Fruit fly (Drosophila melanogaster) whole organism, embryonic: Measurements from ENCODE around the gene Hgsnat.
A peak's percentile ranks its signal among the peaks of the same experiment; 100 is the strongest.

ENCODE experiments used
- Asciz ChIP-seq: fragments of 200-800 bp; sonication (Bioruptor generic); optimal IDR thresholded peaks from 2 replicates; lab custom pipeline; 2017; ENCODE audit warnings: missing biosample characterization, mild to moderate bottlenecking, missing genetic modification characterization, missing genetic modification reagents
- Atf-2 ChIP-seq: fragments of 200-800 bp; sonication (Bioruptor generic); optimal IDR thresholded peaks from 2 replicates; lab custom pipeline; 2016; ENCODE audit warnings: missing biosample characterization, missing genetic modification characterization
- CG10274 ChIP-seq: fragments of 200-800 bp; sonication (Bioruptor generic); optimal IDR thresholded peaks from 3 replicates; lab custom pipeline; 2017; ENCODE audit warnings: missing biosample characterization, mild to moderate bottlenecking, missing genetic modification characterization
- CG10462 ChIP-seq: fragments of 200-800 bp; sonication (Bioruptor generic); optimal IDR thresholded peaks from 2 replicates; lab custom pipeline; 2016; ENCODE audit warnings: missing biosample characterization, missing genetic modification characterization
- CG10565 ChIP-seq: fragments of 200-800 bp; sonication (Bioruptor generic); optimal IDR thresholded peaks from 3 replicates; lab custom pipeline; 2016; ENCODE audit warnings: missing biosample characterization, mild to moderate bottlenecking, missing genetic modification characterization
- CG11504 ChIP-seq: fragments of 200-800 bp; sonication (Bioruptor generic); optimal IDR thresholded peaks from 3 replicates; lab custom pipeline; 2019; ENCODE audit warnings: missing biosample characterization, mild to moderate bottlenecking, missing genetic modification characterization, moderate library complexity
- CG11695 ChIP-seq: fragments of 200-800 bp; sonication (Bioruptor generic); IDR thresholded peaks from 3 replicates; pipeline ENCODE4 v1.3.6; 2022; ENCODE audit warnings: missing biosample characterization, missing genetic modification characterization
- CG12769 ChIP-seq: fragments of 200-800 bp; sonication (Bioruptor generic); optimal IDR thresholded peaks from 2 replicates; lab custom pipeline; 2019; ENCODE audit warnings: missing biosample characterization, mild to moderate bottlenecking, missing genetic modification characterization, moderate library complexity
- CG12942 ChIP-seq: fragments of 200-800 bp; sonication (Bioruptor generic); optimal IDR thresholded peaks from 3 replicates; lab custom pipeline; 2016; ENCODE audit warnings: missing biosample characterization, missing genetic modification characterization
- CG13424 ChIP-seq: fragments of 200-800 bp; sonication (Bioruptor generic); optimal IDR thresholded peaks from 2 replicates; lab custom pipeline; 2019; ENCODE audit warnings: missing biosample characterization, mild to moderate bottlenecking, missing genetic modification characterization, moderate library complexity
- CG14014 ChIP-seq: fragments of 200-800 bp; sonication (Bioruptor generic); IDR thresholded peaks from 2 replicates; pipeline ENCODE4 v1.3.6; 2022; ENCODE audit warnings: missing biosample characterization, missing genetic modification characterization
- CG14965 ChIP-seq: fragments of 200-800 bp; sonication (Bioruptor generic); optimal IDR thresholded peaks from 2 replicates; lab custom pipeline; 2016; ENCODE audit warnings: missing biosample characterization, missing genetic modification characterization, borderline replicate concordance
- CG15269 ChIP-seq: fragments of 200-800 bp; sonication (Bioruptor generic); optimal IDR thresholded peaks from 2 replicates; lab custom pipeline; 2018; ENCODE audit warnings: missing biosample characterization, mild to moderate bottlenecking, missing genetic modification characterization, moderate library complexity
- CG1529 ChIP-seq: fragments of 200-800 bp; sonication (Bioruptor generic); optimal IDR thresholded peaks from 3 replicates; lab custom pipeline; 2018; ENCODE audit warnings: missing biosample characterization, missing genetic modification characterization
- CG17186 ChIP-seq: fragments of 200-800 bp; sonication (Bioruptor generic); optimal IDR thresholded peaks from 3 replicates; lab custom pipeline; 2017; ENCODE audit warnings: missing biosample characterization, missing genetic modification reagents, missing genetic modification characterization
- CG17612 ChIP-seq: fragments of 200-800 bp; sonication (Bioruptor generic); IDR thresholded peaks from 2 replicates; pipeline ENCODE4 v1.3.6; 2022; ENCODE audit warnings: missing biosample characterization, missing genetic modification characterization
- CG1832 ChIP-seq: fragments of 200-800 bp; sonication (Bioruptor generic); optimal IDR thresholded peaks from 2 replicates; lab custom pipeline; 2017; ENCODE audit warnings: missing biosample characterization, mild to moderate bottlenecking, missing genetic modification characterization, inconsistent platforms
- CG2120 ChIP-seq: fragments of 200-800 bp; sonication (Bioruptor generic); optimal IDR thresholded peaks from 3 replicates; lab custom pipeline; 2016; ENCODE audit warnings: missing biosample characterization, missing genetic modification characterization
- CG2678 ChIP-seq: fragments of 200-800 bp; sonication (Bioruptor generic); optimal IDR thresholded peaks from 3 replicates; lab custom pipeline; 2019; ENCODE audit warnings: missing biosample characterization, mild to moderate bottlenecking, missing genetic modification characterization, moderate library complexity
- CG3281 ChIP-seq: fragments of 200-800 bp; sonication (Bioruptor generic); optimal IDR thresholded peaks from 3 replicates; lab custom pipeline; 2017; ENCODE audit warnings: missing biosample characterization, mild to moderate bottlenecking, missing genetic modification characterization
- CG33213 ChIP-seq: fragments of 200-800 bp; sonication (Bioruptor generic); optimal IDR thresholded peaks from 3 replicates; lab custom pipeline; 2016; ENCODE audit warnings: missing biosample characterization, missing genetic modification characterization
- CG34224 ChIP-seq: fragments of 200-800 bp; sonication (Bioruptor generic); IDR thresholded peaks from 3 replicates; pipeline ENCODE4 v1.3.6; 2022; ENCODE audit warnings: missing biosample characterization, missing genetic modification characterization; ENCODE audit not compliant: partially characterized antibody
- CG4282 ChIP-seq: fragments of 200-800 bp; sonication (Bioruptor generic); optimal IDR thresholded peaks from 2 replicates; lab custom pipeline; 2016; ENCODE audit warnings: missing biosample characterization, missing genetic modification characterization
- CG5245 ChIP-seq: fragments of 200-800 bp; sonication (Bioruptor generic); optimal IDR thresholded peaks from 3 replicates; lab custom pipeline; 2016; ENCODE audit warnings: missing biosample characterization, missing genetic modification characterization
- CrebB ChIP-seq: fragments of 200-800 bp; sonication (Bioruptor generic); optimal IDR thresholded peaks from 3 replicates; lab custom pipeline; 2018; ENCODE audit warnings: missing biosample characterization, mild to moderate bottlenecking, missing genetic modification characterization
- Ets65A ChIP-seq: fragments of 200-800 bp; sonication (Bioruptor generic); peaks from one replicate; lab custom pipeline; 2016; ENCODE audit warnings: missing biosample characterization, missing genetic modification characterization
- Fer1 ChIP-seq: fragments of 200-800 bp; sonication (Bioruptor generic); optimal IDR thresholded peaks from 2 replicates; lab custom pipeline; 2017; ENCODE audit warnings: missing biosample characterization, mild to moderate bottlenecking, missing genetic modification characterization
- Fer3 ChIP-seq: fragments of 200-800 bp; sonication (Bioruptor generic); optimal IDR thresholded peaks from 2 replicates; lab custom pipeline; 2018; ENCODE audit warnings: missing biosample characterization, mild to moderate bottlenecking, missing genetic modification characterization, moderate library complexity
- HLHmδ ChIP-seq: fragments of 200-800 bp; sonication (Bioruptor generic); optimal IDR thresholded peaks from 2 replicates; lab custom pipeline; 2018; ENCODE audit warnings: missing biosample characterization, mild to moderate bottlenecking, missing genetic modification characterization, moderate library complexity
- Nf-YC ChIP-seq: fragments of 200-800 bp; optimal IDR thresholded peaks from 3 replicates; lab custom pipeline; 2019; ENCODE audit warnings: missing biosample characterization, mild to moderate bottlenecking, missing genetic modification characterization, moderate library complexity
- Oaz ChIP-seq: fragments of 200-800 bp; sonication (Bioruptor generic); IDR thresholded peaks from 2 replicates; pipeline ENCODE4 v1.3.6; 2022; ENCODE audit warnings: missing biosample characterization, missing genetic modification characterization
- Ptx1 ChIP-seq: fragments of 200-800 bp; sonication (Bioruptor generic); IDR thresholded peaks from 2 replicates; pipeline ENCODE4 v1.3.6; 2022; ENCODE audit warnings: missing biosample characterization, missing genetic modification characterization
- Xbp1 ChIP-seq: fragments of 200-800 bp; sonication (Bioruptor generic); optimal IDR thresholded peaks from 3 replicates; lab custom pipeline; 2016; ENCODE audit warnings: missing biosample characterization, mild to moderate bottlenecking, missing genetic modification characterization
- amos ChIP-seq: fragments of 200-800 bp; sonication (Bioruptor generic); IDR thresholded peaks from 2 replicates; pipeline ENCODE4 v1.3.6; 2022; ENCODE audit warnings: missing biosample characterization, missing genetic modification characterization; ENCODE audit not compliant: partially characterized antibody
- chm ChIP-seq: fragments of 200-800 bp; sonication (Bioruptor generic); IDR thresholded peaks from 2 replicates; pipeline ENCODE4 v1.3.6; 2022; ENCODE audit warnings: missing biosample characterization, missing genetic modification characterization
- corto ChIP-seq: fragments of 200-800 bp; sonication (Bioruptor generic); optimal IDR thresholded peaks from 2 replicates; lab custom pipeline; 2016; ENCODE audit warnings: missing biosample characterization, mild to moderate bottlenecking, missing genetic modification characterization, moderate library complexity
- dati ChIP-seq: fragments of 200-800 bp; sonication (Bioruptor generic); IDR thresholded peaks from 2 replicates; pipeline ENCODE4 v1.3.6; 2022; ENCODE audit warnings: missing biosample characterization, missing genetic modification characterization
- fd64A ChIP-seq: fragments of 200-800 bp; sonication (Bioruptor generic); optimal IDR thresholded peaks from 3 replicates; lab custom pipeline; 2018; ENCODE audit warnings: missing biosample characterization, mild to moderate bottlenecking, missing genetic modification characterization
- ftz-f1 ChIP-seq: fragments of 200-800 bp; sonication (Bioruptor generic); optimal IDR thresholded peaks from 2 replicates; lab custom pipeline; 2016; ENCODE audit warnings: missing biosample characterization, missing genetic modification characterization
- gsb ChIP-seq: fragments of 200-800 bp; sonication (Bioruptor generic); IDR thresholded peaks from 2 replicates; pipeline ENCODE4 v1.3.6; 2022; ENCODE audit warnings: missing biosample characterization, missing genetic modification characterization
- ham ChIP-seq: fragments of 200-800 bp; sonication (Bioruptor generic); IDR thresholded peaks from 2 replicates; pipeline ENCODE4 v1.3.6; 2022; ENCODE audit warnings: missing biosample characterization, missing genetic modification characterization
- inv ChIP-seq: fragments of 200-800 bp; sonication (Bioruptor generic); IDR thresholded peaks from 2 replicates; pipeline ENCODE4 v1.3.6; 2022; ENCODE audit warnings: missing biosample characterization, missing genetic modification characterization; ENCODE audit not compliant: partially characterized antibody
- lola ChIP-seq, 3 experiments: fragments of >200 bp in 2 of 3; fragments of 200-800 bp in 1 of 3; sonication (Bioruptor generic) in 1 of 3; optimal IDR thresholded peaks; 2 replicates each; lab custom pipeline; 2017 to 2019; ENCODE audit warnings: missing biosample characterization in 3 of 3, missing genetic modification characterization in 3 of 3, mild to moderate bottlenecking in 1 of 3, moderate library complexity in 1 of 3
- mld ChIP-seq: fragments of 200-800 bp; sonication (Bioruptor generic); IDR thresholded peaks from 3 replicates; pipeline ENCODE4 v1.3.6; 2022; ENCODE audit warnings: missing biosample characterization, missing genetic modification characterization; ENCODE audit not compliant: partially characterized antibody
- ranshi ChIP-seq: fragments of 200-800 bp; sonication (Bioruptor generic); IDR thresholded peaks from 2 replicates; pipeline ENCODE4 v1.3.6; 2022; ENCODE audit warnings: missing biosample characterization, missing genetic modification characterization
- schlank ChIP-seq: fragments of 200-800 bp; sonication (Bioruptor generic); optimal IDR thresholded peaks from 2 replicates; lab custom pipeline; 2018; ENCODE audit warnings: missing biosample characterization, mild to moderate bottlenecking, missing genetic modification characterization
- scrt ChIP-seq: fragments of 200-800 bp; sonication (Bioruptor generic); optimal IDR thresholded peaks from 2 replicates; lab custom pipeline; 2018; ENCODE audit warnings: missing biosample characterization, mild to moderate bottlenecking, missing genetic modification characterization, moderate library complexity
- slou ChIP-seq: fragments of 200-800 bp; sonication (Bioruptor generic); optimal IDR thresholded peaks from 3 replicates; lab custom pipeline; 2016; ENCODE audit warnings: missing biosample characterization, missing genetic modification characterization
- stwl ChIP-seq: fragments of 200-800 bp; sonication (Bioruptor generic); optimal IDR thresholded peaks from 3 replicates; lab custom pipeline; 2018; ENCODE audit warnings: missing biosample characterization, mild to moderate bottlenecking, missing genetic modification characterization, moderate library complexity
- tap ChIP-seq: fragments of 200-800 bp; optimal IDR thresholded peaks from 3 replicates; lab custom pipeline; 2019; ENCODE audit warnings: missing biosample characterization, mild to moderate bottlenecking, missing genetic modification characterization, moderate library complexity
- twi ChIP-seq: fragments of 200-800 bp; optimal IDR thresholded peaks from 2 replicates; lab custom pipeline; 2019; ENCODE audit warnings: missing biosample characterization, mild to moderate bottlenecking, missing genetic modification characterization, moderate library complexity

Gene Hgsnat

DNA sequence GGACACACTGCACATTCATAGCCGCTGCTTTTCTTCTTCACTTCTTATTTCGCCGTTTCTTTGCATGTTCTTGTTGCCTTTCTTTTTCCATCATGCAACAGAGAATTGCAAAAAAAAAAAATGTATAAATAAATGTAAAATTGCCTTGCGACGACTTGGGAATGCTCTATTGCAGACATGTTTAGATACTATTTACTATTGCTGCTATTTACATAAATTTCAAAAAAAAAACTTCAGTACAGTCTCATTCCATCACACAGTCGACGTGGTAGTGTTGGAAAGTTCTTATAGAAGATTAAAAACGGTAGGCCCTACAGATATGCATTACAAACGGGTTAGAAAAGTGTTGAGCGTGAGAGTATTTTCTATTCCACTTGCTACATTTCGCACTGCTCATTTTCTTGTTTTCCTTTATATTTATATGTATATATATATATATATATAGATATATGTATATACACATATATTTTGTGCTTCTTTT is 6.7 kb upstream of the Hgsnat start (continued):
- TF ChIP-seq CG1529 (no peak), CG15269 (tag; lab: Kevin White, UChicago) (peak; percentile 6), fd64A (GFP tag; lab: Kevin White, UChicago) (no peak), dati (GFP tag; lab: Robert Waterston, UW) (no peak), scrt (no peak), HLHmδ (GFP tag; lab: Kevin White, UChicago) (no peak), CG34224 (no peak), twi (tag; lab: Kevin White, UChicago) (no peak), Asciz (GFP tag; lab: Kevin White, UChicago) (no peak), stwl (tag; lab: Kevin White, UChicago) (peak; percentile 70), Atf-2 (GFP tag; lab: Kevin White, UChicago) (no peak), CrebB (no peak), Oaz (GFP tag; lab: Robert Waterston, UW) (no peak), CG10462 (GFP tag; lab: Kevin White, UChicago) (no peak), CG10565 (no peak), CG2120 (peak; percentile 12), CG12769 (tag; lab: Kevin White, UChicago) (no peak), CG3281 (peak; percentile 4), Nf-YC (tag; lab: Kevin White, UChicago) (no peak), Xbp1 (GFP tag; lab: Kevin White, UChicago) (peak; percentile 8), chm (no peak), Fer1 (no peak), Ptx1 (GFP tag; lab: Robert Waterston, UW) (no peak), Ets65A (GFP tag; lab: Kevin White, UChicago) (no peak), slou (GFP tag; lab: Kevin White, UChicago) (no peak), CG17612 (GFP tag; lab: Robert Waterston, UW) (no peak), Fer3 (tag; lab: Kevin White, UChicago) (no peak), lola (GFP tag; optimal IDR thresholded peaks at IDR 0.05; lab: Kevin White, UChicago) (no peak), CG13424 (tag; lab: Kevin White, UChicago) (peak; percentile 22), mld (GFP tag; lab: Robert Waterston, UW) (no peak), CG12942 (no peak), CG17186 (GFP tag; lab: Kevin White, UChicago) (no peak), CG14965 (no peak), CG2678 (tag; lab: Kevin White, UChicago) (peak; percentile 22), CG4282 (GFP tag; lab: Kevin White, UChicago) (no peak), CG14014 (GFP tag; lab: Robert Waterston, UW) (no peak), schlank (tag; lab: Kevin White, UChicago) (no peak), CG5245 (GFP tag; lab: Kevin White, UChicago) (no peak), tap (tag; lab: Kevin White, UChicago) (no peak), ham (GFP tag; lab: Robert Waterston, UW) (no peak), CG11504 (tag; lab: Kevin White, UChicago) (peak; percentile 10), CG10274 (no peak), inv (GFP tag; lab: Robert Waterston, UW) (no peak), gsb (GFP tag; lab: Robert Waterston, UW) (no peak), ftz-f1 (GFP tag; lab: Kevin White, UChicago) (no peak), CG33213 (GFP tag; lab: Kevin White, UChicago) (no peak), amos (GFP tag; lab: Robert Waterston, UW) (no peak), ranshi (GFP tag; lab: Robert Waterston, UW) (no peak), corto (GFP tag; lab: Kevin White, UChicago) (no peak), CG11695 (GFP tag; lab: Robert Waterston, UW) (0 out of 3 replicates have a peak, but pooled peaks have one; percentile 14), CG1832 (GFP tag; lab: Kevin White, UChicago) (no peak)
